Fruit fly (Drosophila melanogaster) ovary, adult (tissue): ENCODE data around the gene CG4957.

ENCODE experiments used
- CG17801 ChIP-seq: fragments of 200-800 bp; optimal IDR thresholded peaks from 2 replicates; lab custom pipeline; 2019; ENCODE audit warnings: missing biosample characterization, mild to moderate bottlenecking, missing genetic modification characterization, moderate library complexity; ENCODE audit not compliant: partially characterized antibody

The CG4957 gene

dm6 chr2L:10238726-10239652, 29.7 kb upstream of the CG4957 start, which contains the start of gene me31B:
Gene me31B, plus strand, starts transcription at chr2L:10239341.
- TF ChIP-seq CG17801 (GFP tag; lab: Kevin White, UChicago), result peak; percentile 26

dm6 chr2L:10246785-10247190, 21.9 kb upstream of the CG4957 start, which contains the start of gene chico:
Gene chico, minus strand, starts transcription at chr2L:10247078.
- no peak for TF ChIP-seq CG17801 (GFP tag; lab: Kevin White, UChicago)

- no peak for TF ChIP-seq CG17801 (GFP tag; lab: Kevin White, UChicago)
Observed at dm6 chr2L:10249655-10250202, 18.9 kb upstream of the CG4957 start.

- TF ChIP-seq CG17801 (GFP tag; lab: Kevin White, UChicago), result peak; percentile 51
Observed at dm6 chr2L:10250441-10250847, 18.2 kb upstream of the CG4957 start, which contains the start of the genes bsk and CG31717. Gene bsk, minus strand, starts transcription at chr2L:10250501. Gene CG31717, plus strand, starts transcription at chr2L:10250737.

- TF ChIP-seq CG17801 (GFP tag; lab: Kevin White, UChicago), result no peak
Observed at dm6 chr2L:10251592-10251991, 17.1 kb upstream of the CG4957 start, which contains the start of gene Ror. Gene Ror, plus strand, starts transcription at chr2L:10251843.

dm6 chr2L:10255725-10256158, 12.9 kb upstream of the CG4957 start, which contains the start of gene CG5676:
Gene CG5676, minus strand, starts transcription at chr2L:10255891.
- peak; percentile 11 for TF ChIP-seq CG17801 (GFP tag; lab: Kevin White, UChicago)

dm6 chr2L:10259960-10260749, 8.5 kb upstream of the CG4957 start:
- no peak for TF ChIP-seq CG17801 (GFP tag; lab: Kevin White, UChicago)

dm6 chr2L:10260750-10261493, 7.8 kb upstream of the CG4957 start, which contains the start of gene Pten:
Gene Pten, minus strand, starts transcription at chr2L:10261049.
- TF ChIP-seq CG17801 (GFP tag; lab: Kevin White, UChicago), result peak; percentile 26

dm6 chr2L:10261774-10262173, 6.9 kb upstream of the CG4957 start:
- no peak for TF ChIP-seq CG17801 (GFP tag; lab: Kevin White, UChicago)

dm6 chr2L:10263343-10263744, 5.3 kb upstream of the CG4957 start, which contains the start of gene Rsf1:
Gene Rsf1, minus strand, starts transcription at chr2L:10263554.
- TF ChIP-seq CG17801 (GFP tag; lab: Kevin White, UChicago), result no peak

- TF ChIP-seq CG17801 (GFP tag; lab: Kevin White, UChicago), result no peak
Observed at dm6 chr2L:10263830-10264634, 4.6 kb upstream of the CG4957 start, which contains the start of gene REPTOR-BP. Gene REPTOR-BP, plus strand, starts transcription at chr2L:10264125.

dm6 chr2L:10265129-10265528, 3.5 kb upstream of the CG4957 start, which contains the start of gene Mob3:
Gene Mob3, plus strand, starts transcription at chr2L:10265336.
- peak; percentile 21 for TF ChIP-seq CG17801 (GFP tag; lab: Kevin White, UChicago)

dm6 chr2L:10266511-10266910, 2.2 kb upstream of the CG4957 start, which contains the start of gene CG4953:
Gene CG4953, plus strand, starts transcription at chr2L:10266703.
- TF ChIP-seq CG17801 (GFP tag; lab: Kevin White, UChicago), result no peak
